Fruit fly (Drosophila melanogaster): Measurements from ENCODE around the gene CG8997.

DNA sequence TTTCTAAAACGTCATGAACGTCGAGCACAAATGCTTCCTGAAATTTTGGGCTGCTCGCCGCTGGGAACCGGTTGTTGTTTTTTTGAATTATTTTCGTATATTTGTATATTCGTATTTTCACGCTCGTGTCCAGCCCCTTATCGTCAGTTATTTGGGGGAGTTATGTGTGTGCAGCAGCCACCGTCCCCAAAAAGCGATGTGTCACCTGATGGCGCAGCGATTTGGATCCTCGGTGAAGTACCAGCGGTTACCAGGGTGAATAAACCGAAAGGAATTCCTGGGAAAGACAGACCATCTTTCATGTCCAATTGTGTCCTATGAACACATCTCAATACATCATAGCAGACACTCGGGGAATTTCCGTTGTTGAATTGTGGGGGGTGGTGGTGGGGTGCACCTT lies 24.9 kb downstream of the CG8997 start:
- TF ChIP-seq dmrt99B (tag; optimal IDR thresholded peaks at IDR 0.05) (no peak), vvl (GFP tag; IDR thresholded peaks at IDR 0.05) (no peak), CrebB (tag; optimal IDR thresholded peaks at IDR 0.05) (no peak), CG34422 (GFP tag; IDR thresholded peaks at IDR 0.05) (no peak), maf-S (GFP tag; optimal IDR thresholded peaks at IDR 0.05) (no peak), CG10431 (GFP tag; optimal IDR thresholded peaks at IDR 0.05) (no peak), CG11456 (GFP tag; IDR thresholded peaks at IDR 0.05) (no peak), sima (GFP tag; optimal IDR thresholded peaks at IDR 0.05) (no peak), CG7745 (tag; optimal IDR thresholded peaks at IDR 0.05) (no peak), CG2120 (GFP tag; optimal IDR thresholded peaks at IDR 0.05) (no peak), prd (optimal IDR thresholded peaks at IDR 0.05) (no peak), prd (GFP tag; IDR thresholded peaks at IDR 0.05) (no peak), CG13894 (tag; optimal IDR thresholded peaks at IDR 0.05) (no peak)
